Fruit fly (Drosophila melanogaster): Measurements from ENCODE around the gene Atac1.

The Atac1 gene

dm6 chr2L:6922091-6922753 is 37.9 kb downstream of the Atac1 start (continued):
- no peak for TF ChIP-seq CG2889 (GFP tag; IDR thresholded peaks at IDR 0.05)
- TF ChIP-seq CG17802 (tag; optimal IDR thresholded peaks at IDR 0.05), result no peak
- peak; percentile 53 for TF ChIP-seq CG13775 (GFP tag; optimal IDR thresholded peaks at IDR 0.05)
- TF ChIP-seq CG8281 (tag; optimal IDR thresholded peaks at IDR 0.05), result no peak
- peak; percentile 81 for TF ChIP-seq CG1603 (tag; optimal IDR thresholded peaks at IDR 0.05)
- TF ChIP-seq Ptx1 (GFP tag; IDR thresholded peaks at IDR 0.05), result no peak
- TF ChIP-seq Mrtf (GFP tag; IDR thresholded peaks at IDR 0.05), result no peak
- TF ChIP-seq caup (GFP tag; optimal IDR thresholded peaks at IDR 0.05; ENCODE audit: severe bottlenecking), result peak; percentile 60
- TF ChIP-seq CG30431 (GFP tag; optimal IDR thresholded peaks at IDR 0.05), result no peak
- no peak for TF ChIP-seq tup (GFP tag; optimal IDR thresholded peaks at IDR 0.05)
- peak; percentile 66 for TF ChIP-seq fd96Cb (tag; optimal IDR thresholded peaks at IDR 0.05)
- peak; percentile 69 for TF ChIP-seq CG11398 (GFP tag; optimal IDR thresholded peaks at IDR 0.05)
- TF ChIP-seq Sry-β (GFP tag; optimal IDR thresholded peaks at IDR 0.05), result no peak
- peak; percentile 59; the same call in 1 of the 2 replicates for TF ChIP-seq CG11696 (GFP tag; IDR thresholded peaks at IDR 0.05)
- TF ChIP-seq CG8944 (GFP tag; optimal IDR thresholded peaks at IDR 0.05), result peak; percentile 63
- TF ChIP-seq gfzf (GFP tag; optimal IDR thresholded peaks at IDR 0.05), result no peak
- peak; percentile 62 for TF ChIP-seq CG13624 (GFP tag; optimal IDR thresholded peaks at IDR 0.05)
- no peak for TF ChIP-seq Lhr (GFP tag; optimal IDR thresholded peaks at IDR 0.05)
- peak; percentile 46 for TF ChIP-seq CG10462 (GFP tag; optimal IDR thresholded peaks at IDR 0.05)
- TF ChIP-seq CG4617 (GFP tag; optimal IDR thresholded peaks at IDR 0.05; ENCODE audit: borderline replicate concordance), result peak; percentile 46
- TF ChIP-seq fu2 (GFP tag; optimal IDR thresholded peaks at IDR 0.05), result peak; percentile 54
- peak; percentile 83 for TF ChIP-seq ken (GFP tag; IDR thresholded peaks at IDR 0.05)
- no peak for TF ChIP-seq bigmax (GFP tag; optimal IDR thresholded peaks at IDR 0.05)
- TF ChIP-seq CG11695 (GFP tag; IDR thresholded peaks at IDR 0.05), result peak; percentile 76
- peak; percentile 70 for TF ChIP-seq onecut (GFP tag; IDR thresholded peaks at IDR 0.05)
- no peak for TF ChIP-seq NFAT (GFP tag; IDR thresholded peaks at IDR 0.05)
- no peak for TF ChIP-seq CG7963 (GFP tag; IDR thresholded peaks at IDR 0.05; ENCODE audit: partially characterized antibody)
- peak; percentile 24; the same call in 1 of the 2 replicates for TF ChIP-seq CG7372 (GFP tag; IDR thresholded peaks at IDR 0.05)
- TF ChIP-seq dimm (GFP tag; IDR thresholded peaks at IDR 0.05), result no peak; the same call in 1 of the 2 replicates
- TF ChIP-seq CoRest (tag; optimal IDR thresholded peaks at IDR 0.05), result no peak
- no peak for TF ChIP-seq H2.0 (GFP tag; IDR thresholded peaks at IDR 0.05)
- TF ChIP-seq Dip2 (GFP tag; IDR thresholded peaks at IDR 0.05), result no peak
- no peak; the same call in 1 of the 2 replicates for TF ChIP-seq CG4730 (GFP tag; IDR thresholded peaks at IDR 0.05)
- no peak for TF ChIP-seq BEAF-32 (GFP tag; optimal IDR thresholded peaks at IDR 0.05)
- TF ChIP-seq CG6175 (GFP tag; IDR thresholded peaks at IDR 0.05), result no peak
- no peak for TF ChIP-seq aop (GFP tag; IDR thresholded peaks at IDR 0.05)
- TF ChIP-seq NfI (GFP tag; optimal IDR thresholded peaks at IDR 0.05), result no peak
- peak; percentile 65 for TF ChIP-seq Dip3 (GFP tag; optimal IDR thresholded peaks at IDR 0.05)
- no peak for TF ChIP-seq Bgb (GFP tag; IDR thresholded peaks at IDR 0.05; ENCODE audit: partially characterized antibody)
- TF ChIP-seq cad (GFP tag; optimal IDR thresholded peaks at IDR 0.05), result no peak
- peak in 1 of 3 experiments; percentile 66 for TF ChIP-seq lola (GFP tag; optimal IDR thresholded peaks at IDR 0.05)
- TF ChIP-seq CG17328 (GFP tag; IDR thresholded peaks at IDR 0.05), result peak; percentile 89
- peak; percentile 48 for TF ChIP-seq her (GFP tag; optimal IDR thresholded peaks at IDR 0.05)
- peak; percentile 88; the same call in 1 of the 2 replicates for TF ChIP-seq vvl (GFP tag; IDR thresholded peaks at IDR 0.05)
- TF ChIP-seq lab (GFP tag; optimal IDR thresholded peaks at IDR 0.05), result peak; percentile 76
- TF ChIP-seq CG9932 (GFP tag; IDR thresholded peaks at IDR 0.05), result no peak
- no peak for TF ChIP-seq CG3065 (GFP tag; optimal IDR thresholded peaks at IDR 0.05)
- no peak for TF ChIP-seq unc-4 (GFP tag; IDR thresholded peaks at IDR 0.05; ENCODE audit: partially characterized antibody)
- TF ChIP-seq HmgZ (tag; optimal IDR thresholded peaks at IDR 0.05), result peak; percentile 9
- peak; percentile 21 for TF ChIP-seq btn (GFP tag; optimal IDR thresholded peaks at IDR 0.05)
